Worm (Caenorhabditis elegans) whole organism, L1 larva: ENCODE results near the gene F57G12.1.

Source experiments
- aly-2 ChIP-seq: fragments of 150-350 bp; optimal IDR thresholded peaks from 2 replicates; lab custom pipeline; 2014; ENCODE audit warnings: missing biosample characterization, missing genetic modification characterization
- grh-1 ChIP-seq: fragments of 200-800 bp; sonication (Bioruptor generic); IDR thresholded peaks from 2 replicates; pipeline ENCODE4 v1.3.6; 2022; ENCODE audit warnings: missing genetic modification reagents, missing genetic modification characterization, missing compliant biosample characterization
- lin-39 ChIP-seq: fragments of 150-350 bp; optimal IDR thresholded peaks from 2 replicates; lab custom pipeline; 2014; ENCODE audit warnings: missing biosample characterization, missing genetic modification reagents, missing genetic modification characterization
- mep-1 ChIP-seq: fragments of 150-350 bp; optimal IDR thresholded peaks from 2 replicates; lab custom pipeline; 2014; ENCODE audit warnings: missing biosample characterization, missing genetic modification characterization

ce11 chrX:12198298-12198697, 26.8 kb upstream of the F57G12.1 start:
- TF ChIP-seq mep-1 (tag; lab: Kevin White, UChicago) (no peak), aly-2 (tag; lab: Kevin White, UChicago) (no peak), grh-1 (GFP tag; lab: Robert Waterston, UW) (no peak), lin-39 (no peak)
